Worm (Caenorhabditis elegans): ENCODE data around the gene srh-244.

- TF ChIP-seq egl-43 (GFP tag; IDR thresholded peaks at IDR 0.05) (no peak), zag-1 (tag; optimal IDR thresholded peaks at IDR 0.05) (no peak), nhr-11 (tag; optimal IDR thresholded peaks at IDR 0.05) (no peak), lin-15B (tag; optimal IDR thresholded peaks at IDR 0.05) (no peak), snpc-4 (tag; optimal IDR thresholded peaks at IDR 0.05) (no peak), dpl-1 (GFP tag; optimal IDR thresholded peaks at IDR 0.05) (no peak), skn-1 (tag; optimal IDR thresholded peaks at IDR 0.05) (no peak), unc-39 (tag; optimal IDR thresholded peaks at IDR 0.05) (no peak)
Observed at ce11 chrV:7355464-7355863, 11.8 kb downstream of the srh-244 start, which contains the start of gene tag-293.
